Worm (Caenorhabditis elegans) whole organism, L1 larva: Measurements from ENCODE around the gene acs-7.
A peak's percentile ranks its signal among the peaks of the same experiment; 100 is the strongest.

Experiments used
- C04F5.9 ChIP-seq: sonication (generic microtip); optimal IDR thresholded peaks from 2 replicates; lab custom pipeline; 2016; ENCODE audit warnings: missing genetic modification characterization, missing compliant biosample characterization
- C34B4.2 ChIP-seq: sonication (generic microtip); optimal IDR thresholded peaks from 2 replicates; lab custom pipeline; 2017; ENCODE audit warnings: mild to moderate bottlenecking, missing genetic modification characterization, missing compliant biosample characterization
- F16B12.6 ChIP-seq: fragments of 150-350 bp; optimal IDR thresholded peaks from 2 replicates; lab custom pipeline; 2014; ENCODE audit warnings: missing biosample characterization, missing genetic modification characterization
- aha-1 ChIP-seq: fragments of 150-350 bp; optimal IDR thresholded peaks from 2 replicates; lab custom pipeline; 2014; ENCODE audit warnings: missing biosample characterization, missing genetic modification characterization
- aly-2 ChIP-seq: fragments of 150-350 bp; optimal IDR thresholded peaks from 2 replicates; lab custom pipeline; 2014; ENCODE audit warnings: missing biosample characterization, missing genetic modification characterization
- ama-1 ChIP-seq: fragments of 150-350 bp; optimal IDR thresholded peaks from 2 replicates; lab custom pipeline; 2014
- ceh-8 ChIP-seq: fragments of 200-800 bp; sonication (Bioruptor generic); optimal IDR thresholded peaks from 2 replicates; lab custom pipeline; 2018; ENCODE audit warnings: mild to moderate bottlenecking, missing genetic modification characterization, moderate library complexity, missing compliant biosample characterization
- ceh-82 ChIP-seq, 3 experiments: fragments of 150-350 bp in 1 of 3; sonication (generic microtip) in 2 of 3; optimal IDR thresholded peaks; 2 replicates each; lab custom pipeline; 2014 to 2017; ENCODE audit warnings: missing biosample characterization in 3 of 3, missing genetic modification characterization in 3 of 3
- ceh-88 ChIP-seq: fragments of 200-800 bp; sonication (Bioruptor generic); IDR thresholded peaks from 2 replicates; pipeline ENCODE4 v1.3.6; 2022; ENCODE audit warnings: missing genetic modification characterization, missing compliant biosample characterization
- ceh-90 ChIP-seq: sonication (generic microtip); optimal IDR thresholded peaks from 2 replicates; lab custom pipeline; 2016; ENCODE audit warnings: missing genetic modification characterization, missing compliant biosample characterization
- ces-1 ChIP-seq: fragments of 150-350 bp; optimal IDR thresholded peaks from 2 replicates; lab custom pipeline; 2014; ENCODE audit warnings: missing biosample characterization, missing genetic modification reagents, missing genetic modification characterization
- dpl-1 ChIP-seq, 3 experiments: fragments of 150-350 bp in 2 of 3; sonication (generic microtip) in 1 of 3; optimal IDR thresholded peaks; 2 replicates each; lab custom pipeline; 2014 to 2017; ENCODE audit warnings: missing biosample characterization in 3 of 3, missing genetic modification characterization in 3 of 3, missing genetic modification reagents in 3 of 3
- efl-1 ChIP-seq, 4 experiments: fragments of 150-350 bp; optimal IDR thresholded peaks in 3 of 4; peaks in 1 of 4; 1 replicate in 1 of 4; 2 replicates in 3 of 4; lab custom pipeline; 2014; ENCODE audit warnings: missing biosample characterization in 2 of 4, missing genetic modification characterization in 2 of 4, missing genetic modification reagents in 2 of 4
- egl-27 ChIP-seq, 2 experiments: fragments of 150-350 bp in 1 of 2; sonication (generic microtip); optimal IDR thresholded peaks; 3 replicates each; lab custom pipeline; 2017 to 2018; ENCODE audit warnings: missing biosample characterization in 2 of 2, missing genetic modification characterization in 2 of 2, missing genetic modification reagents in 2 of 2
- fkh-8 ChIP-seq: sonication (generic microtip); optimal IDR thresholded peaks from 2 replicates; lab custom pipeline; 2016; ENCODE audit warnings: mild to moderate bottlenecking, missing genetic modification characterization, missing compliant biosample characterization
- fos-1 ChIP-seq: fragments of 150-350 bp; optimal IDR thresholded peaks from 2 replicates; lab custom pipeline; 2014; ENCODE audit warnings: missing biosample characterization, missing genetic modification characterization
- grh-1 ChIP-seq: fragments of 200-800 bp; sonication (Bioruptor generic); IDR thresholded peaks from 2 replicates; pipeline ENCODE4 v1.3.6; 2022; ENCODE audit warnings: missing genetic modification reagents, missing genetic modification characterization, missing compliant biosample characterization
- hlh-17 ChIP-seq: fragments of 200-800 bp; sonication (Bioruptor generic); optimal IDR thresholded peaks from 2 replicates; lab custom pipeline; 2018; ENCODE audit warnings: missing genetic modification characterization, mild to moderate bottlenecking, missing compliant biosample characterization, moderate library complexity, borderline replicate concordance
- irx-1 ChIP-seq: sonication (generic microtip); optimal IDR thresholded peaks from 2 replicates; lab custom pipeline; 2016; ENCODE audit warnings: missing genetic modification characterization, missing compliant biosample characterization
- jun-1 ChIP-seq: fragments of 150-350 bp; optimal IDR thresholded peaks from 2 replicates; lab custom pipeline; 2014; ENCODE audit warnings: missing biosample characterization, missing genetic modification reagents, missing genetic modification characterization
- lin-13 ChIP-seq: fragments of 150-350 bp; optimal IDR thresholded peaks from 2 replicates; lab custom pipeline; 2014; ENCODE audit warnings: missing biosample characterization, missing genetic modification reagents, missing genetic modification characterization
- lin-15B ChIP-seq: fragments of 150-350 bp; sonication (generic microtip); optimal IDR thresholded peaks from 3 replicates; lab custom pipeline; 2014; ENCODE audit warnings: missing biosample characterization, missing genetic modification characterization
- lin-35 ChIP-seq, 2 experiments: fragments of 150-350 bp; optimal IDR thresholded peaks; 2 replicates each; lab custom pipeline; 2014; ENCODE audit warnings: missing biosample characterization in 2 of 2, missing genetic modification characterization in 2 of 2, missing genetic modification reagents in 2 of 2
- lir-3 ChIP-seq: sonication (generic microtip); optimal IDR thresholded peaks from 2 replicates; lab custom pipeline; 2016; ENCODE audit warnings: mild to moderate bottlenecking, missing genetic modification characterization, moderate library complexity, missing compliant biosample characterization; ENCODE audit not compliant: poor library complexity
- lsy-2 ChIP-seq, 2 experiments: fragments of 150-350 bp; optimal IDR thresholded peaks; 2 replicates each; lab custom pipeline; 2014; ENCODE audit warnings: missing biosample characterization in 2 of 2, missing genetic modification characterization in 2 of 2
- mab-9 ChIP-seq: fragments of 200-800 bp; sonication (Bioruptor generic); IDR thresholded peaks from 2 replicates; pipeline ENCODE4 v1.3.6; 2022; ENCODE audit warnings: missing genetic modification reagents, missing genetic modification characterization, missing compliant biosample characterization
- mdl-1 ChIP-seq, 2 experiments: fragments of 150-350 bp; optimal IDR thresholded peaks; 2 replicates each; lab custom pipeline; 2014 to 2017; ENCODE audit warnings: missing biosample characterization in 2 of 2, missing genetic modification characterization in 2 of 2, inconsistent platforms in 1 of 2
- mef-2 ChIP-seq: fragments of 150-350 bp; optimal IDR thresholded peaks from 2 replicates; lab custom pipeline; 2014; ENCODE audit warnings: missing biosample characterization, missing genetic modification characterization
- nhr-11 ChIP-seq: fragments of 150-350 bp; optimal IDR thresholded peaks from 2 replicates; lab custom pipeline; 2014; ENCODE audit warnings: missing biosample characterization, missing genetic modification characterization
- nhr-12 ChIP-seq: sonication (generic microtip); optimal IDR thresholded peaks from 2 replicates; lab custom pipeline; 2017; ENCODE audit warnings: missing biosample characterization, missing genetic modification characterization
- nhr-20 ChIP-seq: sonication (generic microtip); optimal IDR thresholded peaks from 2 replicates; lab custom pipeline; 2016; ENCODE audit warnings: mild to moderate bottlenecking, missing genetic modification characterization, missing compliant biosample characterization
- nhr-237 ChIP-seq: fragments of 150-350 bp; optimal IDR thresholded peaks from 2 replicates; lab custom pipeline; 2014; ENCODE audit warnings: missing biosample characterization, missing genetic modification characterization
- nhr-47 ChIP-seq: sonication (generic microtip); optimal IDR thresholded peaks from 2 replicates; lab custom pipeline; 2016; ENCODE audit warnings: mild to moderate bottlenecking, missing genetic modification characterization, moderate library complexity, missing compliant biosample characterization
- nhr-77 ChIP-seq: fragments of 150-350 bp; optimal IDR thresholded peaks from 2 replicates; lab custom pipeline; 2014; ENCODE audit warnings: missing biosample characterization, missing genetic modification characterization
- nhr-84 ChIP-seq: sonication (generic microtip); optimal IDR thresholded peaks from 2 replicates; lab custom pipeline; 2017; ENCODE audit warnings: missing biosample characterization, missing genetic modification characterization
- nhr-85 ChIP-seq: sonication (generic microtip); peaks from one replicate; lab custom pipeline; 2016; ENCODE audit warnings: missing genetic modification characterization, inconsistent platforms, missing compliant biosample characterization
- nhr-90 ChIP-seq: sonication (generic microtip); optimal IDR thresholded peaks from 2 replicates; lab custom pipeline; 2016; ENCODE audit warnings: mild to moderate bottlenecking, missing genetic modification characterization, missing compliant biosample characterization; ENCODE audit not compliant: poor library complexity
- pqm-1 ChIP-seq: sonication (generic microtip); optimal IDR thresholded peaks from 3 replicates; lab custom pipeline; 2017; ENCODE audit warnings: missing biosample characterization, missing genetic modification characterization
- skn-1 ChIP-seq: fragments of 150-350 bp; optimal IDR thresholded peaks from 2 replicates; lab custom pipeline; 2014; ENCODE audit warnings: missing biosample characterization, missing genetic modification characterization
- snu-23 ChIP-seq: sonication (generic microtip); optimal IDR thresholded peaks from 2 replicates; lab custom pipeline; 2016; ENCODE audit warnings: missing genetic modification characterization, missing compliant biosample characterization
- sup-37 ChIP-seq: fragments of 200-800 bp; sonication (Bioruptor generic); optimal IDR thresholded peaks from 2 replicates; lab custom pipeline; 2018; ENCODE audit warnings: mild to moderate bottlenecking, missing genetic modification characterization, missing compliant biosample characterization
- unc-130 ChIP-seq: fragments of 150-350 bp; optimal IDR thresholded peaks from 2 replicates; lab custom pipeline; 2017; ENCODE audit warnings: missing biosample characterization, missing genetic modification characterization, inconsistent platforms
- unc-30 ChIP-seq: sonication (generic microtip); optimal IDR thresholded peaks from 2 replicates; lab custom pipeline; 2017; ENCODE audit warnings: missing biosample characterization, missing genetic modification characterization
- unc-86 ChIP-seq: sonication (generic microtip); optimal IDR thresholded peaks from 2 replicates; lab custom pipeline; 2016; ENCODE audit warnings: missing genetic modification characterization, missing compliant biosample characterization
- unc-98 ChIP-seq: fragments of 200-800 bp; sonication (Bioruptor generic); IDR thresholded peaks from 2 replicates; pipeline ENCODE4 v1.3.6; 2022; ENCODE audit warnings: missing genetic modification characterization, missing compliant biosample characterization
- xbp-1 ChIP-seq: sonication (generic microtip); optimal IDR thresholded peaks from 2 replicates; lab custom pipeline; 2016; ENCODE audit warnings: missing genetic modification characterization, missing compliant biosample characterization
- zag-1 ChIP-seq: fragments of 150-350 bp; optimal IDR thresholded peaks from 2 replicates; lab custom pipeline; 2014; ENCODE audit warnings: missing biosample characterization, missing genetic modification characterization
- zip-4 ChIP-seq: fragments of 200-800 bp; sonication (Bioruptor generic); optimal IDR thresholded peaks from 2 replicates; lab custom pipeline; 2018; ENCODE audit warnings: mild to moderate bottlenecking, missing genetic modification characterization, moderate library complexity, missing compliant biosample characterization
- ztf-11 ChIP-seq, 2 experiments: sonication (generic microtip); optimal IDR thresholded peaks; 2 replicates each; lab custom pipeline; 2016 to 2017; ENCODE audit warnings: missing genetic modification characterization in 2 of 2, missing biosample characterization in 1 of 2, missing compliant biosample characterization in 1 of 2
- ztf-4 ChIP-seq: fragments of 150-350 bp; optimal IDR thresholded peaks from 2 replicates; lab custom pipeline; 2014; ENCODE audit warnings: missing biosample characterization, missing genetic modification characterization

The acs-7 gene

DNA sequence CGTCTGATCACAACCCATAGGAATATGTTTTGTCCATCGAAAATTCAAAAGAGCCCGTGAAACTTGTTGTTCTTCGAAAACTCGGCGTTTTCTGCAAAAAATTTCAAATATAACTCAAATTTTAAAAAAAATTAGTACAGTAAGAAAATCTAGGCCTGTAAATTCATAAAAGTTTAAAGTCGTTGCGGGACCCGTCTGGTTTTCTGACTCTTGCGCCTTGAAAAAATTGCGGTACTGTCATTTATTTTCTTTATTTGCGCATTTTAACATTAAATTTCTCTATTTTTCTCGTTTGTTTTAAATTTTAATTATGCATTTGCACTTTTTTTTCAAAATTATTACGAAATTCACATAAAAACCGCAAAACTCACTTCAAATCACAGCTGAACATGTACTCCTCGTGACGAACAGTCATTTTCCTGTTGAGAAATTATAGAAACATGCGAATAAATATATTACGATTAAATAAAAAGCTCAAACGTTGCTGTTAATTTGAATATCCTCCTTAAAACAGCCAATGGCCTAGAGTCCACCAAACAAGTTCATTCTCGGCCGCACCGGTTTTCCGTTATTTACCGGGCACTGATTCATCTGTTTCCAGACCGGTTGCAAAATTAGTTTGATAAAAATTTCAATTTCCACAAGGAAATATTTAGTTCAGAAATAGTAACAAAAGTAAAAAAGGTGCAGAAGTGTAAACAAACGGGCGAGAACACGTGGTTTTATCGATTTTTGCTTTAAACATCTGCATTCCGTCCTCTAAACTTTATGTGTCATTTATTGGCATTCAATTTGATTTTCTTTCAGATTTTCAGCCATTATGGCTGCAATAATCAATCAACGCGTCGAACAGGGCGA, 27.5 kb downstream of the acs-7 start, which contains the start of the genes csa-1 and wdfy-2 (continued):
- TF ChIP-seq ztf-4 (no peak), jun-1 (tag; lab: Kevin White, UChicago) (no peak), fos-1 (tag; lab: Kevin White, UChicago) (no peak), dpl-1 (GFP tag; optimal IDR thresholded peaks at IDR 0.05; lab: Kevin White, UChicago) (peak; percentile 12 to 75 (median 63)), unc-130 (no peak)

DNA sequence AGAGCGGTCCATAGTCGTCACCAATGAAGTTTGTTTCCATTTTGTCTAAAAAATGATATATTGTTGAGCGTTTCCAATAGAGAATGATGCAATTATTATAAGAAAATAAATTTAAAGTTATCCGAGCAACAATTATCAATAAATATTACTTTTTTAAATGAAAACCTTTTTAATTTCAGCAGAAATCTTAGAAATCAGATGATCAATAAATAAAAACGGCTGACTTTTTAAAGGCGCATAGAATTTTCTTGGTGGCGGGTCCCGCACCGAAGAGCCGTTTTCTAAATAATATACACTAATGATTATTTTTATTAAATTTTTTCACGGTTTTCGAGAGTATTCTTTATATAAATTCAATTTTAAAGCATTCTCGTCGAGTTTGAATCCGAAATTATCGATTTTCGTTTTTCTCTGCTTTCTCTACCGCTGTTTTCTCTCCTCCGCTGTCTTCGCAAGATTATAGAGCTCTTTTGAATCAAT, 31.1 kb downstream of the acs-7 start, which contains the start of gene rab-39:
Gene rab-39, minus strand, starts transcription at position 51 of the 480 bp plus-strand sequence.
- TF ChIP-seq pqm-1: no peak
- TF ChIP-seq C34B4.2: no peak
- TF ChIP-seq irx-1: no peak
- no peak for TF ChIP-seq C04F5.9 (tag; lab: Kevin White, UChicago)
- TF ChIP-seq aly-2 (tag; lab: Kevin White, UChicago): no peak
- no peak for TF ChIP-seq xbp-1 (tag; lab: Kevin White, UChicago)
- TF ChIP-seq ceh-8 (GFP tag; lab: Kevin White, UChicago): no peak
- no peak for TF ChIP-seq unc-86 (tag; lab: Kevin White, UChicago)
- TF ChIP-seq lin-35 (GFP tag; optimal IDR thresholded peaks at IDR 0.05; lab: Kevin White, UChicago): peak; percentile 21 to 42
- TF ChIP-seq ceh-82 (tag; optimal IDR thresholded peaks at IDR 0.05; lab: Kevin White, UChicago): no peak
- TF ChIP-seq ceh-90 (tag; lab: Kevin White, UChicago): no peak
- no peak for TF ChIP-seq nhr-237 (tag; lab: Kevin White, UChicago)
- TF ChIP-seq skn-1 (tag; lab: Kevin White, UChicago): peak; percentile 32
- peak; percentile 23 for TF ChIP-seq nhr-47 (tag; lab: Kevin White, UChicago)
- TF ChIP-seq unc-98: no peak
- no peak for TF ChIP-seq ces-1
- no peak for TF ChIP-seq lir-3 (tag; lab: Kevin White, UChicago)
- no peak for TF ChIP-seq F16B12.6
- peak; percentile 15 to 30 for TF ChIP-seq efl-1 (optimal IDR thresholded peaks at IDR 0.05; lab: Kevin White, UChicago)
- peak; percentile 40 to 83 for TF ChIP-seq efl-1 (GFP tag; optimal IDR thresholded peaks at IDR 0.05 in 1 of 2; lab: Kevin White, UChicago)
- TF ChIP-seq unc-30 (tag; lab: Kevin White, UChicago): no peak
- TF ChIP-seq zip-4: no peak
- TF ChIP-seq grh-1 (GFP tag; lab: Robert Waterston, UW): no peak
- TF ChIP-seq zag-1: no peak
- TF ChIP-seq snu-23 (GFP tag; lab: Kevin White, UChicago): peak; percentile 7
- no peak for TF ChIP-seq nhr-84 (tag; lab: Kevin White, UChicago)
- no peak for TF ChIP-seq hlh-17 (GFP tag; lab: Kevin White, UChicago)
- no peak for TF ChIP-seq sup-37
- TF ChIP-seq nhr-12 (tag; lab: Kevin White, UChicago): no peak
- TF ChIP-seq nhr-20 (tag; lab: Kevin White, UChicago): peak; percentile 4
- no peak for TF ChIP-seq ceh-88 (GFP tag; lab: Robert Waterston, UW)
- TF ChIP-seq ztf-11 (tag; optimal IDR thresholded peaks at IDR 0.05; lab: Kevin White, UChicago): no peak
- TF ChIP-seq jun-1 (tag; lab: Kevin White, UChicago): no peak
- TF ChIP-seq lin-15B (tag; lab: Kevin White, UChicago): no peak
- TF ChIP-seq nhr-90 (tag; lab: Kevin White, UChicago): no peak
- no peak for TF ChIP-seq nhr-85
- TF ChIP-seq lin-13: no peak
- no peak for TF ChIP-seq aha-1 (tag; lab: Kevin White, UChicago)
- TF ChIP-seq fkh-8 (tag; lab: Kevin White, UChicago): peak; percentile 29
- no peak for TF ChIP-seq egl-27 (tag; optimal IDR thresholded peaks at IDR 0.05; lab: Kevin White, UChicago)
- TF ChIP-seq mab-9 (GFP tag; lab: Robert Waterston, UW): no peak
- no peak for TF ChIP-seq nhr-11 (tag; lab: Kevin White, UChicago)
- TF ChIP-seq mdl-1 (tag; optimal IDR thresholded peaks at IDR 0.05; lab: Kevin White, UChicago): no peak
- TF ChIP-seq mef-2 (tag; lab: Kevin White, UChicago): no peak
- no peak for TF ChIP-seq ama-1
- no peak for TF ChIP-seq nhr-77
- peak; percentile 42 to 70 for TF ChIP-seq lsy-2 (tag; optimal IDR thresholded peaks at IDR 0.05; lab: Kevin White, UChicago)
